Worm (Caenorhabditis elegans) whole organism, L4/young adult: ENCODE results near the gene Y41D4A.6.

Source experiments
- W03F9.2 ChIP-seq: fragments of 150-350 bp; optimal IDR thresholded peaks from 2 replicates; lab custom pipeline; 2014; ENCODE audit warnings: missing biosample characterization, missing genetic modification characterization
- dao-5 ChIP-seq: sonication (generic microtip); optimal IDR thresholded peaks from 2 replicates; lab custom pipeline; 2016; ENCODE audit warnings: missing genotype, missing genetic modification characterization, moderate library complexity, missing compliant biosample characterization
- him-1 ChIP-seq: sonication (generic microtip); optimal IDR thresholded peaks from 2 replicates; lab custom pipeline; 2016; ENCODE audit warnings: missing genotype, missing genetic modification reagents, missing genetic modification characterization, missing compliant biosample characterization

- TF ChIP-seq him-1 (tag; lab: Kevin White, UChicago) (no peak), dao-5 (tag; lab: Kevin White, UChicago) (no peak), W03F9.2 (tag; lab: Kevin White, UChicago) (no peak)
Measured at ce11 chrIV:1721610-1722009, 23.7 kb downstream of the Y41D4A.6 start.
